Fruit fly (Drosophila melanogaster) whole organism, larva: Measurements from ENCODE around the gene CG31249.

Experiments used
- noc ChIP-seq: fragments of 200-800 bp; sonication (Bioruptor generic); optimal IDR thresholded peaks from 3 replicates; lab custom pipeline; 2019; ENCODE audit warnings: missing biosample characterization, mild to moderate bottlenecking, missing genetic modification characterization, moderate library complexity

The CG31249 gene

DNA sequence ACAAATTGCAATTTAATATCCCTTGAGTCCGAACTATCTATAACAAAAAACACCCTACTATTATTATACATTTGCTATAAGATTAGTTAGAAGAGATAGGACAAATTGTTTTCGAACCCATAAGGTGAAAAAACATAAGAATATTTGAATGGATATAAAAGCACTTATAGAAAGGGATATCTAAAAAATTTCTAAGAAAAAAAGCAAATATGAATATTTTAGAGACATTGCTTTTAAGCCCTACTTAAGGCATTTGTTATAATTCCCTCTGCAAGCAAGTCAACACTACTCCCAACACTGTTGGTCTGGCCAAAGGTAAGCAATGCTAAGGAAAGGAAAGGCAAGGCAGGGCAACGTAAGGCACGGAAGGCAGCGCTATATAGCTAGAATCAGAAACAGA is 23.5 kb upstream of the CG31249 start:
- no peak for TF ChIP-seq noc (tag; lab: Kevin White, UChicago)

DNA sequence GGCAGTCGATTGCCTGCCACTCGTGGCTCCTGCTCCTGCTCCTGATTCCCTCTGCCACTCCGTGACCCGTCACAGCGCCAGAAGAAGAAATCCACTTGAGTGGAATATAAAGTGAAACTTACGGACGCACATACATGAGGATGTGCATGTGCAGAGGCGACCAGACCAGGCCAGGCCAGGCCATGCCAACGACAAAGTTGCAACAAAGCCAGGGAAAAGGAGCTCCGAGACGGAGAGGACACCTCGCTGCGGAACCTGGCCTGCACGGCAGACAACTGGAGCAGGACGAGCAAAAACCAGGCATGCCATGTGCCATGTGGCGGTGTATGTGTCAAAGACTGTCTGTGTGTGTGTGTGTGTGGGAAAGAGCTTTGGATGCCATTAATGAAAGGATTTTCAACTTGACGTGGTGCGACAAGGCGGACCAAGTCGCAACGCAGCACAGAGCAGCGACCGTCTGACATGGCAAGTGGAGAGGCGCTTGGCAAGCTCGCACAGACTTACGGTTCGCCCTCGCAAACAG is 22.8 kb upstream of the CG31249 start:
- no peak for TF ChIP-seq noc (tag; lab: Kevin White, UChicago)

DNA sequence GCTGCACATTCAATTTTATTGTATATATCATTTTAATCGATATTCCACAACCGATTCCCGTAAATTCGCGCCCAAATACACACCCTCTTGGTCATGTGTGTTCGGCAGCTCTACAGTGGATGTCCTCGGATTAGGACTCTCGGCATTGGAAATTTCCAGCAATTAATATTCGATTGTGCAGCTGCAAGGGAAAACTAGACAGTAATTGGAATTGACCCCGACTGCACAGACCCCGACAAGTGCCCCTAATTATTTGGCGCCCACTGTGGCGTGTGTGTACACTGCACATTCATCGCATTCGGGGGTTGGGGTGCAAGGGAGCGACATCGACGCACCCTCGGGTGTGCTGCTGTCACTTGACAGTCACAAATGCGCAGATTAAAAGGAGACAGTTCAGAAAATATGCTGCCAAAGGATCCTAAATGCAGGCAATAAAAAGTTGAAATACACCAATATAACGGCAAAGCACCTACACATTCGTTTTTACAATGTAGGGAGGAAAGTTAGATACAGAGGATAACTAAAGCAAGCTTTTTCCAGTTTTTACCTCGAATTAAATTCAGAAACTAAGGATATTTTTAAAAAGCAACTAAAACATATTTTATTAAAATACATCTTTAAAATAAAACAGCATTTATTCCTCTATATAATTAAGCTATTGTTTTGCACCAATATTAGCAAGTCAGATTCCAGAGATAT is 22.1 kb upstream of the CG31249 start:
- no peak for TF ChIP-seq noc (tag; lab: Kevin White, UChicago)

DNA sequence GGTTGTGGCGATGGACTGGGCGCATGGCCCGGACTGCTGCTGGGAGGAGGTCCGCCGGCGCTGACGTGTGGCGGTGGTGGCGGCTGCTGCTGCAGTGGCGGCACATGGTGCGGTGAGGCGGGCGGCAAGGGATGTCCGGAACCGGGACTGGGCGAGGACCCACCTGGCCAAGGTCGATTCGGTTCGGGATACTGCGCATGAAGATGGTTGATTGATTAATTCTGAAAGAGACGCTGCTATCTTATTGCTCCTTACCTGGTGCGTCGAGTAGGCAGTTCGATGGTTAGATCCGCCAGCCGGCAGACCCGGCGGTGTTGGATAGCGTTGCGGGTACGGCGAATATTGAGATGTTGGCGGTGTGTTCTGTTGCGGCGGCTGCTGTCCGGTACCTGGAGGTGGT is 20.9 kb upstream of the CG31249 start:
- TF ChIP-seq noc (tag; lab: Kevin White, UChicago) = no peak

DNA sequence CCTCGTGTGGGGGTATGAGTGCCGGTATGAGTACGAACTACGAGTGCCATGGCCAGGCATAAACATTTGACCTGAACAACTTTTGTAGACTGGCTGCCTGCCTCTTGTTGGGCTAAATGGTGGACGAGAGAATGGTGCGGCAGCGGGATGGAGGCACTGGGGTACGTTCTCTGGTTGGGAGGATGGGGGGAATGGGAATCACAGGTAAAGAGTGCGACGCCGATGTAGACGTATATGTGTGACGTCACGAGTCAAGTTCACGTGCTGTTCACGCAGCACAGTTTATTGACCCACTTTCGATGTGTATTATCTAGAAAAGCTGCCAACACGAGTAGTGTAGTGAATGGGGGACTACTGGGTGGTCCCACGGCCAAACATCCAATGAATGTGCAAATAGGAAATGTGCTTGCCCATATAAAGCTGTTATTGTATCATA is 20.1 kb upstream of the CG31249 start:
- TF ChIP-seq noc (tag; lab: Kevin White, UChicago) = no peak

DNA sequence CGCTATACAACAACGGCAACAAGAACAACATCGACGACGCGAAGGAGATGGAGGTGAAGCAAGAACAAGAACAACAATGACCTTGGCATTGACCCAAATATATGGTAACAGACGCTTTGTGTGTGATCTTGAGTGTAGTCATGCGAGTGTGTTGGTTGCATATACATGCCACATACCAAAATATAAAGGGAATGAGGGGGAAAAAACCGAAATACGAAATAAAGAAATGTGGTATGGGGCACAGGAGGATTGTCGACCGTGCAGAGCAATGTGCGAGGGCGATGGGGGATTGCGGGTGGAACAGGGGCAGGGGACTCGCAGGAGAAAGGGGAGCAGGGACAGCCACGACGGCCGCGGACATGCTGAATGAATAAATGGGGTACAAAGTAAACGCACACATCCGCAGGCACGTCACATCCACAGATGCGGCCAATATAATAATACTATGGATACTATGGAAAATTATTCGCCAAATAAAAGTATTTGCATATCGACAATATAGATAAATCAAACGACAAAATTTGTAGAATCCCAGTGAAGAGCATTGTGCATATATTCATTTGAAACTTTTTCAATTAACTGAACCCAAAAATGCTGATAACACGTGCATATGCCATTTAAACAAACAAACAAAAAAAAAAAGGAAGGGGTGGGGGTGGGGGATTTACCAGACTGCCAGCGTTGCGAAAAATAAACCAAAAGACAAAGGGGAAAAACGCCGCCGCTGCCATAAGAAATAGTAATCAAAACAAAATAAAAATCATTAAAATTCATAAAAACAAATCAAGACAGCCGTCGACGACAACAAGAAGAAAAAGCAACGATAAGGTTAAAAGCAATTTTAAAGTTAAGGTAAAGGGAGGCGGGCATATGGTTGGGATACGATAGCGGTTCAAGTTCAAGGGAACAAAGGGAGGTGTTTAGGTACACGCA is 19.3 kb upstream of the CG31249 start:
- TF ChIP-seq noc (tag; lab: Kevin White, UChicago) = no peak

DNA sequence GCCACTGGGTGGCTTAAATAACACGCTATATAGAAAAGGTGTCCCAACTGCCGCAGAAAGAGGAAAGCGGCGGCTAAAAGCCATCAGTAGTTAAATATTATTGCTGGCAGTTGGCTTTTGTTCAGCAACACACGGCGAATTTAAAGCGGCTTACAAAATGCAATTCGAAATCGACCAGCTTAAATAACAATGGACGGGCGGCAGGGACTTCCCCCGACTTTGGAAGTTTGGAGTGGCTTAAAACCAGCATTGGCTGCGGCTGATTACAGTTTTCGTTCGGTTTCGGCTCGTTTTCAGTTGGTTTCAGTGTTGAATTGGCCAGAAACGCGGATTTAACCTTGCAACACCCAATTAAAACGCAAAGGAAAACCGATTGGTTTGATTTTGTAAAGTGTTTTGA is 18.3 kb upstream of the CG31249 start:
- no peak for TF ChIP-seq noc (tag; lab: Kevin White, UChicago)

DNA sequence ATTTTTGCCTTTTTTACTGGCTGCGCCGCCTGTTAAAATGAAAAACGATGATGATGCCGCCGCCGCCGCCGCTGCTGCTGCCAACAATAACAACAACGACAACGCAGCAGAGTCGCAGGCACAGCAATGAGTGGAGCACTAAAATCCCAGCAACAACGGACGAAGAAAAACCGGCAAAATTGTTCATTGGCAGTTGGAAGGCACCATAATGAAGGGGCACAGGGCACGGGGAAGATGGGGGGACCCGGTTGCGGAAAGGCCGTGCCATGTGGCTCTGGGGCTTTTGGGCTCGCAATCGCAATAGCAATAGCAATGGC is 17.6 kb upstream of the CG31249 start:
- no peak for TF ChIP-seq noc (tag; lab: Kevin White, UChicago)

DNA sequence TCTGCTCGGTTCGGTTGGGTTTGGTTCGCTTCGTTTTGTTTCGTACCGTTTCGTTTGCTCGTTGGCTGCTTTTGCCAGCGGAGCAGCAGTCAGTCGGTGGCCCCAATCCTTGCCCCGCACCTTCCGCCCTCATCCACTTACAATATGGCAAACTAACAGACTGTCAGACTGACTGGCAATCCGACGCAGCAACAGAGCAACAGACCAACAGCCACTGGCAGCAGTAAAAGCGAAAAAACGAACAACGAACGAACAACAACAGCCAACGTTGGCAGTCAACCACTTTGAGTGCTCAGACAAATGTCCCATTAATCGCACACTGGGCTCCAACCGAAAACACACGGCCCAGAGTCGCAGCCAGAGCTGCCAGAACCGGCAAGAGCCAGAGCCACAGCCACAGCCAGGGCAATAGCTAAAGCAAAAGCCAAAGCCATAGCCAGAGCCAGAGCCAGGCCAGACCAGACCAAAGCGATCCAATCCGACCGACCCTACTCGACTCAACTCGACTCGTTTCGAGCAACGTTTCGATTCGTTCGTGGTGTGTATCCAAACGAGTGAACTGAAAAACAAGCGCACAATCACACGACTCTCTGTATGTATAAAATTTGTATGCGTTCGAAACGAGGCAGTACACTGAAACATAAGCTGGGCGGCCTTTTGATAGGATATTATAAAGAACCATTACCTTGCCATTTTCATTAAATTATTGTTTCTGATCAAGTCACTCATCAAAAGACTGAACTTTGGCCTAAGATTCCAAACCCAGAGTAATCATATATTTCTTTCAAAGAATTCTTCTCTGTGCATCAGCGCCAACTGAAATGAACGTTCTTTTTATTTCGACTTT is 17.0 kb upstream of the CG31249 start:
- TF ChIP-seq noc (tag; lab: Kevin White, UChicago) = peak; percentile 98

DNA sequence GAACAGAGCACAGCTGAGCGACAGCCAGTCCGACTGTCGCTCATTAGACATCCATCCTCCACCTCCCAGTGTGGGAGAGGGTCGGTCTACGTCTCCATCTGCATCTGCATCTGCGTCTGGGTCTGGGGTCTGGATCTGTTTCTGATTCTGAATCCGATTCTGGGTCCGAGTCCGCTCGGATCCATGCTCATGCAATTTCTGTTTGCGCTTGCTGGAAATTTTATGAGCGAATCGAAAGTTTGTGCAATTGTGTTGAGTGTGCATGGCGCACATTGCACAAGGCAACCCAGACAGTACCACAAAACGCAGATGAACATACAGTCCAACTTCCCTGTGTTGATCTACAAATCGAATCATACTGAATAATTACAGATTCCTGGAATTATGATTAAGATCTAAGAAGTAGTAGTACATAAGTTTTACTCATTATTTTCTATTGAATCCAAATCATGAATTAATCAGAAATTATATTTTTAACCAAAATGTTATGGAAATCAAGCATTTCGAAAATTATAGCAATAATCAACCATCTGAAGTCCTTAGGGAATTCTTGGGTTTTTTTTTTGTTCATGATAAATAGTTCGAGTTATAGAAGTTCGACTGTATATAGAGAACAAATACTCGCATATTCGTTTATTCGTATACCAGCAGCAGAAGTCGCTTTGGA is 16.3 kb upstream of the CG31249 start:
- no peak for TF ChIP-seq noc (tag; lab: Kevin White, UChicago)

DNA sequence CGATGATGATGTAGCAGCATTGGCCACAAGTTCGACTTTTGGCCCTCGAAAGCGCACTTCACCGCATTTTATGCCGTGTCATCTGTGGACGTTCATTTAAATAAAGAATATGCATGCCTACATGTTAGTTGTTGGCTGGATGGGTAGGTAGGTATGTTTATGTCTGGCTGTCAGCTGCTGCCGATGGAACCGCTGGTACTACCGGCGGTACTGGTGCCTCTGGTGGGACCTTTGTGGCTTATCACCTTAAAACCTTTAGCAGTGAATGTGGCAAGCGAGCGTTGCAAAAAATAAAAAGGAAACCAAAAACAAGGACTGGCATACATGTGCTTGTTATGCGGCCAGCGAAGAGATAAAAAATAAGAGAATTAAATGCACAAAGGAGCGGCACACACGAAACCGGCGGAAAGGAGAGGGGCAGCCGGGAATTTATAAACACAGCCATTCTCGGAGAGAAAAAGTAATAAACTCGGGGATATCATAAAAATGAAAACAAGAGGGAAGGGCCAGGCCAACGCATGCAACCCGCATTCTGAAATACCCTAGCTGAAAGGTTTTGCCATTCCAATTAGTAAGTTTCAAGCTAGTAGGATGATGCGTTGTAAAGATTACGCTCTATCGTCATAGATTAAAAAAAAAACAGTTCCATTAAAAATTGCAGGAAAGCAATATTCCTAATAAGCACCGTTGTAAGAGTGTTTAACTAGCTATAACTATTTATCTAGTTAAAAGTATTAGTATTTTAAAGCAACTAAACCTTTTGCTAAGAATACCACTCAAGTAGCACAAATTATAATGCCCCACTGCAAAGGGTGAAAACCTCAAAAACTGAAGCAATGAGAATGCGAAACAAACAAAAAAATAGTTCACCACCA is 15.3 kb upstream of the CG31249 start:
- TF ChIP-seq noc (tag; lab: Kevin White, UChicago) = no peak

DNA sequence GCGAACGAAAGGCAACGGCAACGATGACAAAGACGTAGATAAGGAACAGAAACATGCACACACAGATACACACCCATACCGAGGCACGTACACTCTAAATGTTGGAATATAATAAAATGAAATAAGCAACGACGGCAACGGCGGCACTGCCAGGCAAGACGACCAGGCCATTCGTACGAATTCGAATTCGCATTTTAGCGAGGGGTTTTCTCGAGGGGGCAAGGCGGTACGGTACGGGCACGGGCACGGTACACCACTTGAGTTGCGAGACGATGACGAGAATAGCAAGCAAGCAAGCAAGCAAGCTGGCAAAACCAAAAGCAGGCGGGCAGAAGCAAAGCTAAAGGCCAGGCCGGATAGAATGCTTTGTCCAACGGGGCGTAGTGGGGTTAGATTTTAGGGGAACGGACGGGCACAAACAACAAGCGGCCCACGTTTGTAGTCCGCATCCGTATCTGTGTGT is 14.3 kb upstream of the CG31249 start:
- peak; percentile 49 for TF ChIP-seq noc (tag; lab: Kevin White, UChicago)

DNA sequence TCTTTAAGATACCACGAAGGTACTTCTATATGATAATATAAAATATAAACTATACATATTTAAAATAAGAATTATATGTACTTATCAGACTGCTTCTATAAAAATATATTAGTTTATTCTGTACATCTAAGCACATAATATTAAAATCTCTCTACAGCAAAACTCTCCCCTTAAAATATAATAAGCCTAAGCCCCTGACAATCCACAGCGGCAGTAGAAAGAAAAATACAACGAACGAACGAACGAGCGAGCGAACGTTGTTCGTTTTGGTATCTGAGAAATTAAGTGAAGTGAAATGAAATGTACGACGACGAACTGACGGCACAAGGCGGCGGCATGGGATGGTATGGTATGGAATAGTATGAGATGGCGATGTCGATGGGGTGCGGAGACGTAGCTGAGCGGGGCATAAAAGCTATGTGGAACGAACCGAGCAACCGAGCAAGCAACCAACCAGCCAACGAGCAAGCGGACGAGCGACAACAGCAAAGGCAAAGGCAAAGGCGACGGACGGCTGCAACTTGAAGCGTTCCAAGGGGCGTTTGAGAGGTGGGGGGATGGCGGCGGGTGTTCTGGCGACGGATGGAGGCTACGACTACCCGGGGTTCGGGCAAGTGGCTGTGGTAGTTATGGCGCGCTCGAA is 13.7 kb upstream of the CG31249 start:
- TF ChIP-seq noc (tag; lab: Kevin White, UChicago) = peak; percentile 99
